Worm (Caenorhabditis elegans) whole organism, L1 larva: ENCODE data around the gene dtmk-1.

Experiments used
- efl-1 ChIP-seq, 4 experiments: fragments of 150-350 bp; optimal IDR thresholded peaks in 3 of 4; peaks in 1 of 4; 1 replicate in 1 of 4; 2 replicates in 3 of 4; lab custom pipeline; 2014; ENCODE audit warnings: missing biosample characterization in 2 of 4, missing genetic modification characterization in 2 of 4, missing genetic modification reagents in 2 of 4
- lsy-2 ChIP-seq, 2 experiments: fragments of 150-350 bp; optimal IDR thresholded peaks; 2 replicates each; lab custom pipeline; 2014; ENCODE audit warnings: missing biosample characterization in 2 of 2, missing genetic modification characterization in 2 of 2
- nhr-12 ChIP-seq: sonication (generic microtip); optimal IDR thresholded peaks from 2 replicates; lab custom pipeline; 2017; ENCODE audit warnings: missing biosample characterization, missing genetic modification characterization
- sptf-1 ChIP-seq: fragments of 150-350 bp; optimal IDR thresholded peaks from 2 replicates; lab custom pipeline; 2014; ENCODE audit warnings: missing biosample characterization, missing genetic modification characterization
- ztf-11 ChIP-seq, 2 experiments: sonication (generic microtip); optimal IDR thresholded peaks; 2 replicates each; lab custom pipeline; 2016 to 2017; ENCODE audit warnings: missing genetic modification characterization in 2 of 2, missing biosample characterization in 1 of 2, missing compliant biosample characterization in 1 of 2

DNA sequence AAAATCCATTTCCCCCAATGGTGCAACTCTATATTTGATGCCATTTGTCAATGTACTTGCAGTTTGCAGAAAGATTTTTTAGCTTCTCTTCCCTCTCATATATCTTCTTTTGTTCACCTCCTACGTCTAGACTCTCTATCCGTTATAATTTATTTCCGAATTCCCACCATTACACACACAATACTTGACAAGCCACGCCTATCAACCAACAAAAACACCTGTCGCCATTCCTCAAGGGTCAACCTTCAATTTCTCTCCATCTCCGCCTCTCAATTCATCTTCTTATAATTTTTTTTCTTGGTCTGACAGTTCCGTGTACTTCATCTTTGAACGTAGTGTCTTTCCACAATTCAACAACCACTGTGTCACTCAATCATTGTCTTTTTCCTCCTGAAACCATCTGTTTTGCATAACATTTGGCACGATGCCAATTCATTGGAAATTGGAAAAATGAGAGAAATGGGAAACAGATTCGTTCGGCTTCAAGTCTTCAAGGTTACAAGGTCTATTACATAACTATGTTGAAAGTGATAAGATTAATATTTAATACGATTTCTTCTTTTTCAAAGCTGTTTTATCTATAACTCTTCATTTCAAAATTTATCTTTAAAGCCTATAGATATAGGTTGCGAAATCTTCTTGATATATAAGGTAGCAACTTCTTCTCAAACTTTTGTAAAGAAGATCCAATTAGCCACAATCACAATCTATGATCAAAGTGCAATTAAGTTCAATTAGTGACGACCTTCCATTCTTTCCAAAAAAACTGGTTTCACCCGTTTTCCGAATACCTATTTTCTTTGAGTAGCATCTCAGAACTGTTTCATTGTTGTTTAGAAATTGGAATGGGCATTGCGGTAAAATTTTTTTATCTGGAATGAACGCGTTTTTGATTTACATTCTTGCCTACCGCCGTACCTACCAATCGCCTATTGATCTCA lies 20.0 kb upstream of the dtmk-1 start:
- no peak for TF ChIP-seq nhr-12
- TF ChIP-seq sptf-1 (tag; lab: Kevin White, UChicago) = no peak
- no peak for TF ChIP-seq lsy-2 (tag; optimal IDR thresholded peaks at IDR 0.05; lab: Kevin White, UChicago)
- TF ChIP-seq efl-1 (optimal IDR thresholded peaks at IDR 0.05; lab: Kevin White, UChicago) = no peak
- TF ChIP-seq efl-1 (GFP tag; optimal IDR thresholded peaks at IDR 0.05 in 1 of 2; lab: Kevin White, UChicago) = no peak
- TF ChIP-seq ztf-11 (tag; optimal IDR thresholded peaks at IDR 0.05; lab: Kevin White, UChicago) = peak in 1 of 2 experiments; percentile 39
